Fruit fly (Drosophila melanogaster) whole organism, embryonic: ENCODE measurements around the gene bol.
A peak's percentile ranks its signal among the peaks of the same experiment; 100 is the strongest.

ENCODE experiments used
- Aef1 ChIP-seq: fragments of 200-800 bp; sonication (Bioruptor generic); IDR thresholded peaks from 3 replicates; pipeline ENCODE4 v1.3.6; 2022; ENCODE audit warnings: missing biosample characterization, missing genetic modification characterization
- CG10209 ChIP-seq: fragments of 200-800 bp; sonication (Bioruptor generic); optimal IDR thresholded peaks from 3 replicates; lab custom pipeline; 2017; ENCODE audit warnings: missing biosample characterization, mild to moderate bottlenecking, missing genetic modification characterization, missing genetic modification reagents
- CG11504 ChIP-seq: fragments of 200-800 bp; sonication (Bioruptor generic); optimal IDR thresholded peaks from 3 replicates; lab custom pipeline; 2019; ENCODE audit warnings: missing biosample characterization, mild to moderate bottlenecking, missing genetic modification characterization, moderate library complexity
- CG12071 ChIP-seq: fragments of 200-800 bp; sonication (Bioruptor generic); optimal IDR thresholded peaks from 3 replicates; lab custom pipeline; 2018; ENCODE audit warnings: missing biosample characterization, mild to moderate bottlenecking, missing genetic modification characterization
- CG12391 ChIP-seq: fragments of 200-800 bp; sonication (Bioruptor generic); optimal IDR thresholded peaks from 3 replicates; lab custom pipeline; 2018; ENCODE audit warnings: missing biosample characterization, mild to moderate bottlenecking, missing genetic modification characterization, moderate library complexity
- CG14860 ChIP-seq: fragments of 200-800 bp; sonication (Bioruptor generic); IDR thresholded peaks from 3 replicates; pipeline ENCODE4 v1.3.6; 2022; ENCODE audit warnings: missing biosample characterization, missing genetic modification characterization; ENCODE audit not compliant: partially characterized antibody
- CG14965 ChIP-seq: fragments of 200-800 bp; sonication (Bioruptor generic); optimal IDR thresholded peaks from 2 replicates; lab custom pipeline; 2016; ENCODE audit warnings: missing biosample characterization, missing genetic modification characterization, borderline replicate concordance
- CG1647 ChIP-seq: fragments of 200-800 bp; sonication (Bioruptor generic); optimal IDR thresholded peaks from 3 replicates; lab custom pipeline; 2016; ENCODE audit warnings: missing biosample characterization, missing genetic modification characterization
- CG16779 ChIP-seq: fragments of 200-800 bp; sonication (Bioruptor generic); IDR thresholded peaks from 2 replicates; pipeline ENCODE4 v1.3.6; 2022; ENCODE audit warnings: missing biosample characterization, missing genetic modification characterization
- CG17186 ChIP-seq: fragments of 200-800 bp; sonication (Bioruptor generic); optimal IDR thresholded peaks from 3 replicates; lab custom pipeline; 2017; ENCODE audit warnings: missing biosample characterization, missing genetic modification reagents, missing genetic modification characterization
- CG17361 ChIP-seq: fragments of 200-800 bp; sonication (Bioruptor generic); IDR thresholded peaks from 3 replicates; pipeline ENCODE4 v1.3.6; 2022; ENCODE audit warnings: missing biosample characterization, missing genetic modification characterization
- CG17829 ChIP-seq: fragments of 200-800 bp; optimal IDR thresholded peaks from 2 replicates; lab custom pipeline; 2019; ENCODE audit warnings: missing biosample characterization, mild to moderate bottlenecking, missing genetic modification characterization, moderate library complexity
- CG2875 ChIP-seq: fragments of 200-800 bp; sonication (Bioruptor generic); optimal IDR thresholded peaks from 2 replicates; lab custom pipeline; 2017; ENCODE audit warnings: missing biosample characterization, mild to moderate bottlenecking, missing genetic modification characterization, missing genetic modification reagents
- CG30020 ChIP-seq: fragments of 200-800 bp; optimal IDR thresholded peaks from 2 replicates; lab custom pipeline; 2019; ENCODE audit warnings: missing biosample characterization, mild to moderate bottlenecking, missing genetic modification characterization, moderate library complexity
- CG34422 ChIP-seq: fragments of 200-800 bp; sonication (Bioruptor generic); IDR thresholded peaks from 3 replicates; pipeline ENCODE4 v1.3.6; 2022; ENCODE audit warnings: missing biosample characterization, missing genetic modification characterization
- CG4404 ChIP-seq: fragments of 200-800 bp; sonication (Bioruptor generic); IDR thresholded peaks from 2 replicates; pipeline ENCODE4 v1.3.6; 2022; ENCODE audit warnings: missing biosample characterization, missing genetic modification characterization
- CG6813 ChIP-seq: fragments of 200-800 bp; sonication (Bioruptor generic); optimal IDR thresholded peaks from 2 replicates; lab custom pipeline; 2017; ENCODE audit warnings: missing biosample characterization, missing genetic modification characterization, mild to moderate bottlenecking, moderate library complexity, missing genetic modification reagents
- CG8089 ChIP-seq: fragments of 200-800 bp; sonication (Bioruptor generic); optimal IDR thresholded peaks from 3 replicates; lab custom pipeline; 2016; ENCODE audit warnings: missing biosample characterization, missing genetic modification characterization
- CG8944 ChIP-seq: fragments of 200-800 bp; sonication (Bioruptor generic); optimal IDR thresholded peaks from 3 replicates; lab custom pipeline; 2016; ENCODE audit warnings: missing biosample characterization, missing genetic modification characterization
- CG9609 ChIP-seq: fragments of 200-800 bp; sonication (Bioruptor generic); optimal IDR thresholded peaks from 3 replicates; lab custom pipeline; 2016; ENCODE audit warnings: missing biosample characterization, missing genetic modification characterization
- CG9727 ChIP-seq: fragments of 200-800 bp; sonication (Bioruptor generic); optimal IDR thresholded peaks from 3 replicates; lab custom pipeline; 2017; ENCODE audit warnings: missing biosample characterization, mild to moderate bottlenecking, missing genetic modification characterization
- D19A ChIP-seq: fragments of 200-800 bp; optimal IDR thresholded peaks from 3 replicates; lab custom pipeline; 2019; ENCODE audit warnings: missing biosample characterization, mild to moderate bottlenecking, missing genetic modification characterization, moderate library complexity
- Fer2 ChIP-seq: fragments of 200-800 bp; sonication (Bioruptor generic); optimal IDR thresholded peaks from 2 replicates; lab custom pipeline; 2018; ENCODE audit warnings: missing biosample characterization, mild to moderate bottlenecking, missing genetic modification characterization, moderate library complexity
- Jarid2 ChIP-seq: fragments of 200-800 bp; sonication (Bioruptor generic); optimal IDR thresholded peaks from 3 replicates; lab custom pipeline; 2017; ENCODE audit warnings: mild to moderate bottlenecking, missing biosample characterization, missing genetic modification reagents, missing genetic modification characterization
- Kr ChIP-seq: fragments of 200-800 bp; sonication (Bioruptor generic); optimal IDR thresholded peaks from 2 replicates; lab custom pipeline; 2017; ENCODE audit warnings: missing biosample characterization, mild to moderate bottlenecking, missing genetic modification characterization
- Nf-YC ChIP-seq: fragments of 200-800 bp; optimal IDR thresholded peaks from 3 replicates; lab custom pipeline; 2019; ENCODE audit warnings: missing biosample characterization, mild to moderate bottlenecking, missing genetic modification characterization, moderate library complexity
- Oaz ChIP-seq: fragments of 200-800 bp; sonication (Bioruptor generic); IDR thresholded peaks from 2 replicates; pipeline ENCODE4 v1.3.6; 2022; ENCODE audit warnings: missing biosample characterization, missing genetic modification characterization
- ap ChIP-seq: fragments of 200-800 bp; sonication (Bioruptor generic); IDR thresholded peaks from 2 replicates; pipeline ENCODE4 v1.3.6; 2022; ENCODE audit warnings: missing biosample characterization, missing genetic modification characterization
- corto ChIP-seq: fragments of 200-800 bp; sonication (Bioruptor generic); optimal IDR thresholded peaks from 2 replicates; lab custom pipeline; 2016; ENCODE audit warnings: missing biosample characterization, mild to moderate bottlenecking, missing genetic modification characterization, moderate library complexity
- croc ChIP-seq: fragments of 200-800 bp; sonication (Bioruptor generic); conservative IDR thresholded peaks from 3 replicates; pipeline ENCODE4 v1.3.6; 2022; ENCODE audit warnings: missing biosample characterization, missing genetic modification characterization
- dm ChIP-seq: fragments of 200-800 bp; sonication (Bioruptor generic); optimal IDR thresholded peaks from 3 replicates; lab custom pipeline; 2016; ENCODE audit warnings: missing biosample characterization, missing genetic modification characterization
- eve ChIP-seq, 2 experiments: fragments of >200 bp; optimal IDR thresholded peaks; 2 replicates each; lab custom pipeline; 2017; ENCODE audit warnings: missing biosample characterization in 2 of 2, missing genetic modification characterization in 2 of 2
- ewg ChIP-seq: fragments of 200-800 bp; sonication (Bioruptor generic); optimal IDR thresholded peaks from 3 replicates; lab custom pipeline; 2017; ENCODE audit warnings: mild to moderate bottlenecking, missing biosample characterization, missing genetic modification reagents, missing genetic modification characterization
- fd102C ChIP-seq: fragments of 200-800 bp; sonication (Bioruptor generic); optimal IDR thresholded peaks from 2 replicates; lab custom pipeline; 2018; ENCODE audit warnings: missing biosample characterization, mild to moderate bottlenecking, missing genetic modification characterization, moderate library complexity
- fru ChIP-seq: fragments of >200 bp; optimal IDR thresholded peaks from 2 replicates; lab custom pipeline; 2017
- grau ChIP-seq: fragments of 200-800 bp; optimal IDR thresholded peaks from 3 replicates; lab custom pipeline; 2019; ENCODE audit warnings: missing biosample characterization, mild to moderate bottlenecking, missing genetic modification characterization, moderate library complexity
- h ChIP-seq: fragments of >200 bp; optimal IDR thresholded peaks from 2 replicates; lab custom pipeline; 2017
- hth ChIP-seq: fragments of >200 bp; optimal IDR thresholded peaks from 2 replicates; lab custom pipeline; 2017; ENCODE audit warnings: inconsistent platforms
- ind ChIP-seq: fragments of 200-800 bp; sonication (Bioruptor generic); optimal IDR thresholded peaks from 3 replicates; lab custom pipeline; 2016; ENCODE audit warnings: missing biosample characterization, missing genetic modification characterization
- kay ChIP-seq: fragments of 200-800 bp; sonication (Bioruptor generic); optimal IDR thresholded peaks from 2 replicates; lab custom pipeline; 2016; ENCODE audit warnings: missing biosample characterization, missing genetic modification characterization
- ken ChIP-seq: fragments of 200-800 bp; sonication (Bioruptor generic); IDR thresholded peaks from 3 replicates; pipeline ENCODE4 v1.3.6; 2022; ENCODE audit warnings: missing biosample characterization, missing genetic modification characterization
- lov ChIP-seq, 2 experiments: fragments of 200-800 bp in 1 of 2; fragments of >200 bp in 1 of 2; sonication (Bioruptor generic) in 1 of 2; IDR thresholded peaks in 1 of 2; optimal IDR thresholded peaks in 1 of 2; 2 replicates in 1 of 2; 3 replicates in 1 of 2; pipeline versions ENCODE4 v1.3.6 to Lab custom; 2017 to 2022; ENCODE audit warnings: missing biosample characterization in 1 of 2, missing genetic modification characterization in 1 of 2
- maf-S ChIP-seq: fragments of 200-800 bp; sonication (Bioruptor generic); optimal IDR thresholded peaks from 2 replicates; lab custom pipeline; 2016; ENCODE audit warnings: missing biosample characterization, missing genetic modification characterization
- ranshi ChIP-seq: fragments of 200-800 bp; sonication (Bioruptor generic); IDR thresholded peaks from 2 replicates; pipeline ENCODE4 v1.3.6; 2022; ENCODE audit warnings: missing biosample characterization, missing genetic modification characterization
- ro ChIP-seq: fragments of 200-800 bp; sonication (Bioruptor generic); IDR thresholded peaks from 2 replicates; pipeline ENCODE4 v1.3.6; 2022; ENCODE audit warnings: missing biosample characterization, missing genetic modification characterization
- row ChIP-seq: fragments of 200-800 bp; sonication (Bioruptor generic); IDR thresholded peaks from 3 replicates; pipeline ENCODE4 v1.3.6; 2022; ENCODE audit warnings: missing biosample characterization, missing genetic modification characterization
- slou ChIP-seq: fragments of 200-800 bp; sonication (Bioruptor generic); optimal IDR thresholded peaks from 3 replicates; lab custom pipeline; 2016; ENCODE audit warnings: missing biosample characterization, missing genetic modification characterization
- slp2 ChIP-seq: fragments of 200-800 bp; sonication (Bioruptor generic); optimal IDR thresholded peaks from 2 replicates; lab custom pipeline; 2016; ENCODE audit warnings: missing biosample characterization, missing genetic modification characterization
- tna ChIP-seq: fragments of 200-800 bp; sonication (Bioruptor generic); IDR thresholded peaks from 2 replicates; pipeline ENCODE4 v1.3.6; 2022; ENCODE audit warnings: missing biosample characterization, missing genetic modification characterization; ENCODE audit not compliant: partially characterized antibody

Gene bol

dm6 chr3L:9128700-9129582, 5.3 kb downstream of the bol start (continued):
- peak; percentile 80 for TF ChIP-seq grau (tag; lab: Kevin White, UChicago)
- TF ChIP-seq CG2875 (GFP tag; lab: Kevin White, UChicago): peak; percentile 73
- TF ChIP-seq lov (optimal IDR thresholded peaks at IDR 0.05; lab: Kevin White, UChicago): no peak
- TF ChIP-seq lov (GFP tag; IDR thresholded peaks at IDR 0.05; lab: Robert Waterston, UW): no peak
- peak; percentile 79 for TF ChIP-seq D19A
- peak; percentile 27 for TF ChIP-seq CG6813 (GFP tag; lab: Kevin White, UChicago)
- no peak for TF ChIP-seq Kr (GFP tag; lab: Kevin White, UChicago)
- no peak; the same call in 2 of the 3 replicates for TF ChIP-seq croc (GFP tag; lab: Robert Waterston, UW)
- TF ChIP-seq corto (GFP tag; lab: Kevin White, UChicago): no peak
- peak; percentile 57 for TF ChIP-seq ewg (GFP tag; lab: Kevin White, UChicago)
- TF ChIP-seq Oaz (GFP tag; lab: Robert Waterston, UW): no peak
- no peak for TF ChIP-seq kay (GFP tag; lab: Kevin White, UChicago)
- no peak for TF ChIP-seq CG1647 (GFP tag; lab: Kevin White, UChicago)
- no peak for TF ChIP-seq tna (GFP tag; lab: Robert Waterston, UW)
- peak; percentile 87 for TF ChIP-seq CG17361 (GFP tag; lab: Robert Waterston, UW)
- TF ChIP-seq row (GFP tag; lab: Robert Waterston, UW): peak; percentile 85
- no peak for TF ChIP-seq CG14965 (GFP tag; lab: Kevin White, UChicago)
- TF ChIP-seq CG8944 (GFP tag; lab: Kevin White, UChicago): no peak
- no peak for TF ChIP-seq ken (GFP tag; lab: Robert Waterston, UW)
- TF ChIP-seq CG10209 (GFP tag; lab: Kevin White, UChicago): peak; percentile 77
- peak; percentile 3 for TF ChIP-seq CG12071
- TF ChIP-seq dm: no peak
- no peak for TF ChIP-seq h (lab: Kevin White, UChicago)
- no peak for TF ChIP-seq CG4404
- peak in 1 of 2 experiments; percentile 58 for TF ChIP-seq eve (GFP tag; optimal IDR thresholded peaks at IDR 0.05; lab: Kevin White, UChicago)
- no peak for TF ChIP-seq slou (GFP tag; lab: Kevin White, UChicago)
- TF ChIP-seq CG9609: no peak
- no peak for TF ChIP-seq hth (lab: Kevin White, UChicago)
- no peak for TF ChIP-seq slp2
- TF ChIP-seq Jarid2 (GFP tag; lab: Kevin White, UChicago): no peak
- no peak for TF ChIP-seq CG8089 (GFP tag; lab: Kevin White, UChicago)
- 0 out of 3 replicates have a peak, but pooled peaks have one; percentile 20 for TF ChIP-seq Aef1 (GFP tag; lab: Robert Waterston, UW)
- TF ChIP-seq CG34422 (GFP tag; lab: Robert Waterston, UW): no peak
- TF ChIP-seq CG9727 (GFP tag; lab: Kevin White, UChicago): peak; percentile 76
- TF ChIP-seq ap (GFP tag; lab: Robert Waterston, UW): 0 out of 2 replicates have a peak, but pooled peaks have one; percentile 19
- no peak for TF ChIP-seq CG17186 (GFP tag; lab: Kevin White, UChicago)
- peak; percentile 73 for TF ChIP-seq CG17829 (tag; lab: Kevin White, UChicago)
- no peak for TF ChIP-seq maf-S
- no peak for TF ChIP-seq CG16779
- TF ChIP-seq ind (GFP tag; lab: Kevin White, UChicago): peak; percentile 48
- peak; percentile 21 for TF ChIP-seq CG30020 (tag; lab: Kevin White, UChicago)
- no peak for TF ChIP-seq fru (lab: Kevin White, UChicago)
- no peak for TF ChIP-seq Fer2
- no peak for TF ChIP-seq CG14860
- TF ChIP-seq CG11504 (tag; lab: Kevin White, UChicago): peak; percentile 81
- peak; percentile 34 for TF ChIP-seq Nf-YC (tag; lab: Kevin White, UChicago)
- 0 out of 2 replicates have a peak, but pooled peaks have one; percentile 4 for TF ChIP-seq ranshi (GFP tag; lab: Robert Waterston, UW)
- TF ChIP-seq ro: no peak
- TF ChIP-seq CG12391: peak; percentile 80
- no peak for TF ChIP-seq fd102C
